Worm (Caenorhabditis elegans): ENCODE data around the gene F32H5.1.

DNA sequence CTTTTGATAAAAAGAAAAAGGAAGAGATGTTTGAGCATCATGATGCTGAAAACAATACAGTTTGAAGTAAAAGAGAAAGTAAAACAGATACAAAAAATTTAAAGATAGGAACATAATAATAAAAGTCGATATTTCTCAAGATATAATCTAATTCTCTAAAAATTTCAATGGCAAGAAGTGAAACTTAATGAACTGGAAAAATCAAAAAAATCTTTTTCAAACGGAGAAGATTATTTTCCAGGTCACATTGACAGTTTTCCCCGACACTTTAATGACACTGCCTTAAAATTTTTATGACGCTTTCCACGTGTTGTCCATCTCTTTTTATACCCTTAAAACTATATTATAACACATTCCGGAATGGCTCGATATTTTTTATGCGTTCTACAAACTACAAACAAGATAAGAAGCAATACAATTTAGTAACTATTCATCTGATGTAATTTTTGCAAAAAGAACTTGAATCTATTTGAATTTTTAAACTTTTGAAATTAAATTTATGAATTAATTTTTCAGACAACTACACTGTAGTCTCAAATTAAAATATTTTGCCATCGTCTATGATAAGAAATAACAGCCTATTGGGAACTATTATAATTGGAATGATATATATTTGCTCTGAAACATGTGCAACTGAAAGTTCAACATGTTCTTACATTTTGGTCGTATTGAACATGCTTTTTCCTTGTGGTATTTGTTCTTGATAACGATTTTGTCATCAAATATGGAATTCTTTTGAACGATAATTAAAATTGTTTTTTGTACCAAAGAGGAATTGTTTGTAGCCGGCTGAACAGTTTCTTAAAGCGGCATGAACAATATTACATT lies 32.7 kb downstream of the F32H5.1 start, which contains the start of gene C50B6.7:
- no peak for TF ChIP-seq unc-39 (tag; optimal IDR thresholded peaks at IDR 0.05)
- no peak for TF ChIP-seq unc-130 (GFP tag; optimal IDR thresholded peaks at IDR 0.05)
- no peak for TF ChIP-seq skn-1 (tag; optimal IDR thresholded peaks at IDR 0.05)
- no peak for TF ChIP-seq zfp-3 (GFP tag; conservative IDR thresholded peaks at IDR 0.05)
- TF ChIP-seq aly-2 (tag; optimal IDR thresholded peaks at IDR 0.05), result no peak
- TF ChIP-seq nhr-28 (tag; optimal IDR thresholded peaks at IDR 0.05), result peak; percentile 2
- TF ChIP-seq nhr-10 (tag; optimal IDR thresholded peaks at IDR 0.05), result no peak
- no peak for TF ChIP-seq lin-15B (tag; optimal IDR thresholded peaks at IDR 0.05)
- no peak for TF ChIP-seq ztf-11 (tag; optimal IDR thresholded peaks at IDR 0.05)
- TF ChIP-seq snpc-1.2 (GFP tag; IDR thresholded peaks at IDR 0.05), result no peak
- TF ChIP-seq lin-29 (GFP tag; IDR thresholded peaks at IDR 0.05), result no peak

Measured in whole organism, L4 larva.